Worm (Caenorhabditis elegans): ENCODE results near the gene K04F1.8.

ce11 chrV:1651045-1651444 lies 16.0 kb upstream of the K04F1.8 start, which contains the start of gene irld-44:
- TF ChIP-seq fos-1 (tag; optimal IDR thresholded peaks at IDR 0.05) = no peak
- no peak for TF ChIP-seq ctbp-1 (GFP tag; IDR thresholded peaks at IDR 0.05)
- no peak for TF ChIP-seq jun-1 (tag; optimal IDR thresholded peaks at IDR 0.05)
- TF ChIP-seq unc-62 (GFP tag; optimal IDR thresholded peaks at IDR 0.05 in 1 of 2) = no peak
- TF ChIP-seq unc-62 (tag; optimal IDR thresholded peaks at IDR 0.05) = no peak
- no peak for TF ChIP-seq D1046.2 (GFP tag; IDR thresholded peaks at IDR 0.05)
- TF ChIP-seq madf-5 (GFP tag; IDR thresholded peaks at IDR 0.05) = no peak
- no peak for TF ChIP-seq zip-2 (tag; optimal IDR thresholded peaks at IDR 0.05)
- TF ChIP-seq ceh-32 (tag; optimal IDR thresholded peaks at IDR 0.05; ENCODE audit: poor library complexity) = no peak
- no peak for TF ChIP-seq lim-7 (GFP tag; IDR thresholded peaks at IDR 0.05)
- TF ChIP-seq snpc-4 (tag; optimal IDR thresholded peaks at IDR 0.05) = no peak
- no peak for TF ChIP-seq F44E2.7 (GFP tag; IDR thresholded peaks at IDR 0.05)
- TF ChIP-seq lin-39 (tag; optimal IDR thresholded peaks at IDR 0.05) = no peak
- TF ChIP-seq pha-4 (GFP tag; IDR thresholded peaks at IDR 0.05) = no peak
- no peak for TF ChIP-seq pha-4 (tag; optimal IDR thresholded peaks at IDR 0.05)
